Fruit fly (Drosophila melanogaster): Measurements from ENCODE around the gene pch2.

The pch2 gene

dm6 chr3R:8524277-8524676 lies 37.3 kb downstream of the pch2 start (continued):
- no peak for TF ChIP-seq ato (GFP tag; IDR thresholded peaks at IDR 0.05; ENCODE audit: partially characterized antibody)
- TF ChIP-seq CG10959 (GFP tag; IDR thresholded peaks at IDR 0.05) = no peak
- TF ChIP-seq jing (GFP tag; optimal IDR thresholded peaks at IDR 0.05) = no peak
- no peak for TF ChIP-seq CG7928 (GFP tag; optimal IDR thresholded peaks at IDR 0.05)
- peak; percentile 0 for TF ChIP-seq CG30403 (GFP tag; optimal IDR thresholded peaks at IDR 0.05)
- no peak for TF ChIP-seq HLHmδ (GFP tag; optimal IDR thresholded peaks at IDR 0.05)
- no peak for TF ChIP-seq fd102C (GFP tag; optimal IDR thresholded peaks at IDR 0.05)
- no peak for TF ChIP-seq chn (GFP tag; optimal IDR thresholded peaks at IDR 0.05)
- TF ChIP-seq bcd (GFP tag; optimal IDR thresholded peaks at IDR 0.05) = no peak
- TF ChIP-seq CG9876 (GFP tag; optimal IDR thresholded peaks at IDR 0.05) = no peak
- TF ChIP-seq Hmr (GFP tag; optimal IDR thresholded peaks at IDR 0.05) = peak; percentile 42
- TF ChIP-seq CG8388 (GFP tag; optimal IDR thresholded peaks at IDR 0.05) = no peak
- no peak for TF ChIP-seq stwl (tag; optimal IDR thresholded peaks at IDR 0.05)
- no peak for TF ChIP-seq CG13123 (GFP tag; optimal IDR thresholded peaks at IDR 0.05)
- 0 out of 3 replicates have a peak, but pooled peaks have one; percentile 20 for TF ChIP-seq CG7357 (GFP tag; IDR thresholded peaks at IDR 0.05)
- peak; percentile 48 for TF ChIP-seq Ptx1 (GFP tag; IDR thresholded peaks at IDR 0.05)
- peak; percentile 50 for TF ChIP-seq gsb (GFP tag; IDR thresholded peaks at IDR 0.05)
- TF ChIP-seq eyg (GFP tag; optimal IDR thresholded peaks at IDR 0.05) = no peak
- peak; percentile 62 for TF ChIP-seq lilli (GFP tag; optimal IDR thresholded peaks at IDR 0.05)
- no peak for TF ChIP-seq kah (GFP tag; optimal IDR thresholded peaks at IDR 0.05)
- no peak; the same call in 2 of the 3 replicates for TF ChIP-seq ken (GFP tag; IDR thresholded peaks at IDR 0.05)
- no peak for TF ChIP-seq Bteb2 (GFP tag; optimal IDR thresholded peaks at IDR 0.05)
- TF ChIP-seq pan (optimal IDR thresholded peaks at IDR 0.05) = no peak
- TF ChIP-seq pan (GFP tag; optimal IDR thresholded peaks at IDR 0.05 in 1 of 2, IDR thresholded peaks at IDR 0.05 in 1 of 2) = peak in 1 of 2 experiments; percentile 62
- no peak for TF ChIP-seq CG8765 (GFP tag; IDR thresholded peaks at IDR 0.05)
- no peak for TF ChIP-seq CG8290 (GFP tag; optimal IDR thresholded peaks at IDR 0.05)
- TF ChIP-seq CG8290 (tag; optimal IDR thresholded peaks at IDR 0.05) = peak in 1 of 2 experiments; percentile 86
- TF ChIP-seq run (tag; optimal IDR thresholded peaks at IDR 0.05) = no peak
- TF ChIP-seq croc (GFP tag; conservative IDR thresholded peaks at IDR 0.05) = no peak
- no peak for TF ChIP-seq MTF-1 (GFP tag; optimal IDR thresholded peaks at IDR 0.05; ENCODE audit: borderline replicate concordance)
- TF ChIP-seq Nf-YA (GFP tag; IDR thresholded peaks at IDR 0.05) = 0 out of 2 replicates have a peak, but pooled peaks have one; percentile 7
- TF ChIP-seq HmgZ (tag; optimal IDR thresholded peaks at IDR 0.05) = no peak
- no peak for TF ChIP-seq btn (GFP tag; optimal IDR thresholded peaks at IDR 0.05)
- no peak for TF ChIP-seq mld (GFP tag; IDR thresholded peaks at IDR 0.05; ENCODE audit: partially characterized antibody)
- peak; percentile 47 for TF ChIP-seq CG10366 (GFP tag; IDR thresholded peaks at IDR 0.05)
- TF ChIP-seq CG6854 (GFP tag; optimal IDR thresholded peaks at IDR 0.05) = no peak
- TF ChIP-seq CG4404 (GFP tag; IDR thresholded peaks at IDR 0.05) = no peak
- no peak for TF ChIP-seq pita (GFP tag; optimal IDR thresholded peaks at IDR 0.05)
- no peak for TF ChIP-seq CG3407 (GFP tag; optimal IDR thresholded peaks at IDR 0.05)
- TF ChIP-seq unc-4 (GFP tag; IDR thresholded peaks at IDR 0.05; ENCODE audit: partially characterized antibody) = no peak
- TF ChIP-seq Nf-YC (tag; optimal IDR thresholded peaks at IDR 0.05) = no peak
- no peak for TF ChIP-seq ash1 (GFP tag; optimal IDR thresholded peaks at IDR 0.05)
- no peak for TF ChIP-seq Taf1 (GFP tag; IDR thresholded peaks at IDR 0.05)
- no peak for TF ChIP-seq CG4328 (GFP tag; optimal IDR thresholded peaks at IDR 0.05)
- peak; percentile 63 for TF ChIP-seq ci (GFP tag; IDR thresholded peaks at IDR 0.05)
- TF ChIP-seq Med (GFP tag) = peak; percentile 90
- TF ChIP-seq CG4854 (GFP tag; optimal IDR thresholded peaks at IDR 0.05) = no peak
- no peak for TF ChIP-seq shn (GFP tag; optimal IDR thresholded peaks at IDR 0.05)
- no peak for TF ChIP-seq Max (GFP tag; optimal IDR thresholded peaks at IDR 0.05)
- TF ChIP-seq h (optimal IDR thresholded peaks at IDR 0.05) = no peak
- peak; percentile 37 for TF ChIP-seq Dip3 (GFP tag; optimal IDR thresholded peaks at IDR 0.05)
- TF ChIP-seq CG11695 (GFP tag; IDR thresholded peaks at IDR 0.05) = no peak; the same call in 2 of the 3 replicates
- no peak for TF ChIP-seq CG10565 (GFP tag; optimal IDR thresholded peaks at IDR 0.05)

Data from whole organism, embryonic.